Worm (Caenorhabditis elegans) whole organism, L4 larva: ENCODE measurements around the gene alg-1.

ENCODE experiments used
- F10B5.3 ChIP-seq: sonication (generic microtip); optimal IDR thresholded peaks from 2 replicates; lab custom pipeline; 2016; ENCODE audit warnings: mild to moderate bottlenecking, missing genetic modification characterization, missing compliant biosample characterization
- Y48G9A.11 ChIP-seq: fragments of 200-800 bp; sonication (Bioruptor generic); IDR thresholded peaks from 2 replicates; pipeline ENCODE4 v1.3.6; 2022; ENCODE audit warnings: missing genetic modification reagents, missing genetic modification characterization, missing compliant biosample characterization
- ZK546.5 ChIP-seq, 2 experiments: sonication (generic microtip); optimal IDR thresholded peaks; 2 replicates each; lab custom pipeline; 2017; ENCODE audit warnings: missing biosample characterization in 2 of 2, missing genetic modification characterization in 2 of 2
- attf-4 ChIP-seq: sonication (generic microtip); optimal IDR thresholded peaks from 3 replicates; lab custom pipeline; 2017; ENCODE audit warnings: missing biosample characterization, missing genetic modification characterization
- ceh-82 ChIP-seq: sonication (generic microtip); optimal IDR thresholded peaks from 2 replicates; lab custom pipeline; 2017; ENCODE audit warnings: missing biosample characterization, missing genetic modification characterization
- cey-2 ChIP-seq: sonication (generic microtip); optimal IDR thresholded peaks from 3 replicates; lab custom pipeline; 2017; ENCODE audit warnings: missing genetic modification characterization, mild to moderate bottlenecking, missing compliant biosample characterization, antibody characterized with exemption, borderline replicate concordance; ENCODE audit not compliant: insufficient read depth
- lir-3 ChIP-seq: sonication (generic microtip); optimal IDR thresholded peaks from 2 replicates; lab custom pipeline; 2016; ENCODE audit warnings: mild to moderate bottlenecking, missing genetic modification characterization, missing compliant biosample characterization
- nhr-11 ChIP-seq: fragments of 150-350 bp; optimal IDR thresholded peaks from 2 replicates; lab custom pipeline; 2014; ENCODE audit warnings: missing biosample characterization, missing genetic modification characterization
- nhr-111 ChIP-seq: fragments of 200-800 bp; sonication (Bioruptor generic); optimal IDR thresholded peaks from 2 replicates; lab custom pipeline; 2018; ENCODE audit warnings: mild to moderate bottlenecking, missing genetic modification characterization, missing compliant biosample characterization
- nhr-77 ChIP-seq: fragments of 150-350 bp; optimal IDR thresholded peaks from 2 replicates; lab custom pipeline; 2014; ENCODE audit warnings: missing biosample characterization, missing genetic modification characterization
- skn-1 ChIP-seq: fragments of 150-350 bp; optimal IDR thresholded peaks from 2 replicates; lab custom pipeline; 2014; ENCODE audit warnings: missing biosample characterization, missing genetic modification characterization

- no peak for TF ChIP-seq attf-4 (tag; lab: Kevin White, UChicago)
- no peak for TF ChIP-seq nhr-11
- no peak for TF ChIP-seq nhr-111 (GFP tag; lab: Kevin White, UChicago)
- no peak for TF ChIP-seq ceh-82 (tag; lab: Kevin White, UChicago)
- TF ChIP-seq skn-1 (tag; lab: Kevin White, UChicago): no peak
- TF ChIP-seq Y48G9A.11 (GFP tag; lab: Robert Waterston, UW): no peak
- TF ChIP-seq cey-2 (tag; lab: Kevin White, UChicago): no peak
- no peak for TF ChIP-seq ZK546.5 (tag; optimal IDR thresholded peaks at IDR 0.05; lab: Kevin White, UChicago)
- no peak for TF ChIP-seq nhr-77 (tag; lab: Kevin White, UChicago)
- no peak for TF ChIP-seq F10B5.3 (tag; lab: Kevin White, UChicago)
- TF ChIP-seq lir-3 (tag; lab: Kevin White, UChicago): no peak
Observed at ce11 chrX:14003538-14003937, 54.6 kb downstream of the alg-1 start.
